Fruit fly (Drosophila melanogaster): ENCODE data around the gene CG7115.

Gene CG7115

DNA sequence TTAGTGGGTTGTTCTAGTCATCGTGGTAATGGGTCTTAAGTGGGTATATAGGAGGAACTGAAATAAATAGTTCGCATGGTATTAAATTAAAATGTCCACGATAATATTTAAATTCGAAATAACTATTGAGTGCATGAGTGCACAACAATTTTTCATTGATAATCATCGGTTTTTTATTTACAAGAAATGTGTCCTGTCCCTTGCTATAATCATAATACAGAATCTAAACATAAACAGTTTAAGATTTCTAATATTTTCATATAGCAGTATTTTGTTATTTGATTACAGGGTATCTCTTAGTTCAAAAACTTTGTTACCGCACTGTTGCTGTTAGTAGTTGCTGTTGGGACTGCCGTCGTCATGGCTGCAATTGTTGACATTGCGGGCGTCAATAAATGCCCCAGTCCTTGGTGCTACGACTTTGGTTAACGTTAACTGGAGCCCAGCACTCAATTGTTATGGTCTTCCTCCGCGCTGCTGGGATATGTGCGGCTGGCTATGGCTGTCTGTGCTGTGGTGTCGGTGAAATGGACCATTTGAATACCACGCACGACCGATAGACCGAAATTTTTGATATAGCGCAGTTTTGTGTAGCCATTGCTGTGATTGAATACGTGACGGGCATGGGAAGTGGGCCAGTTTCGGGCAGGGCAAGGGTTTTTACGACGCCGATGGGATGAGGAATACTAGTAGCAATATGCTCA is 51.0 kb downstream of the CG7115 start (continued):
- TF ChIP-seq CG5180 (GFP tag; optimal IDR thresholded peaks at IDR 0.05) (peak; percentile 10), crc (GFP tag; optimal IDR thresholded peaks at IDR 0.05) (no peak), Dad (GFP tag; optimal IDR thresholded peaks at IDR 0.05) (no peak), CG17328 (GFP tag; IDR thresholded peaks at IDR 0.05) (no peak), CG5245 (GFP tag; optimal IDR thresholded peaks at IDR 0.05) (no peak), br (optimal IDR thresholded peaks at IDR 0.05) (no peak), slou (GFP tag; optimal IDR thresholded peaks at IDR 0.05) (peak; percentile 46), tna (GFP tag; IDR thresholded peaks at IDR 0.05; ENCODE audit: partially characterized antibody) (no peak), ken (GFP tag; IDR thresholded peaks at IDR 0.05) (no peak), Myb (GFP tag; optimal IDR thresholded peaks at IDR 0.05) (no peak), Poxn (GFP tag; IDR thresholded peaks at IDR 0.05) (no peak), CG6689 (GFP tag; IDR thresholded peaks at IDR 0.05) (0 out of 2 replicates have a peak, but pooled peaks have one; percentile 6), wdn (GFP tag; IDR thresholded peaks at IDR 0.05) (no peak), MTF-1 (GFP tag; optimal IDR thresholded peaks at IDR 0.05; ENCODE audit: borderline replicate concordance) (no peak), fd102C (GFP tag; optimal IDR thresholded peaks at IDR 0.05) (no peak), CG32772 (GFP tag; IDR thresholded peaks at IDR 0.05) (no peak), Bteb2 (GFP tag; optimal IDR thresholded peaks at IDR 0.05) (no peak), sc (optimal IDR thresholded peaks at IDR 0.05) (no peak), sc (GFP tag; optimal IDR thresholded peaks at IDR 0.05) (no peak), Rx (GFP tag; IDR thresholded peaks at IDR 0.05) (no peak), CG8765 (GFP tag; IDR thresholded peaks at IDR 0.05) (no peak), BEAF-32 (GFP tag; optimal IDR thresholded peaks at IDR 0.05) (no peak), Ets65A (GFP tag) (no peak), MBD-R2 (GFP tag; IDR thresholded peaks at IDR 0.05) (no peak), CG7271 (tag; optimal IDR thresholded peaks at IDR 0.05) (no peak), CG34422 (GFP tag; IDR thresholded peaks at IDR 0.05) (no peak), Mad (GFP tag; optimal IDR thresholded peaks at IDR 0.05) (no peak), Fer2 (tag; optimal IDR thresholded peaks at IDR 0.05) (peak; percentile 17), trem (tag; optimal IDR thresholded peaks at IDR 0.05) (no peak), Ravus (GFP tag; IDR thresholded peaks at IDR 0.05) (no peak), sima (GFP tag; optimal IDR thresholded peaks at IDR 0.05) (no peak), CG17361 (GFP tag; IDR thresholded peaks at IDR 0.05) (peak; percentile 61; the same call in 2 of the 3 replicates), CG3726 (GFP tag; IDR thresholded peaks at IDR 0.05) (no peak), CG10654 (GFP tag; optimal IDR thresholded peaks at IDR 0.05) (no peak), CG30403 (GFP tag; optimal IDR thresholded peaks at IDR 0.05) (peak; percentile 60), disco-r (GFP tag; optimal IDR thresholded peaks at IDR 0.05) (peak; percentile 20), pho (GFP tag; optimal IDR thresholded peaks at IDR 0.05) (peak; percentile 33), CG7372 (GFP tag; IDR thresholded peaks at IDR 0.05) (no peak), Dip3 (GFP tag; optimal IDR thresholded peaks at IDR 0.05) (no peak), gt (GFP tag; IDR thresholded peaks at IDR 0.05) (no peak), NK7.1 (GFP tag; optimal IDR thresholded peaks at IDR 0.05) (no peak), CG1529 (GFP tag; optimal IDR thresholded peaks at IDR 0.05) (no peak), Antp (GFP tag; optimal IDR thresholded peaks at IDR 0.05) (peak; percentile 0), Dp (GFP tag; optimal IDR thresholded peaks at IDR 0.05) (no peak), CG10565 (GFP tag; optimal IDR thresholded peaks at IDR 0.05) (no peak), CG6175 (GFP tag; IDR thresholded peaks at IDR 0.05) (no peak), CG1792 (GFP tag; optimal IDR thresholded peaks at IDR 0.05) (no peak), Hr39 (optimal IDR thresholded peaks at IDR 0.05) (no peak), Hand (GFP tag; optimal IDR thresholded peaks at IDR 0.05) (peak; percentile 66), yki (optimal IDR thresholded peaks at IDR 0.05) (no peak), tio (GFP tag; optimal IDR thresholded peaks at IDR 0.05) (peak; percentile 39), H2.0 (GFP tag; IDR thresholded peaks at IDR 0.05) (peak; percentile 17; the same call in 1 of the 2 replicates), CG4820 (GFP tag; optimal IDR thresholded peaks at IDR 0.05) (no peak)
